Worm (Caenorhabditis elegans) whole organism, late embryonic: ENCODE measurements around the gene rab-33.

ENCODE experiments used
- C38D4.7 ChIP-seq: fragments of 200-800 bp; sonication (Bioruptor generic); optimal IDR thresholded peaks from 2 replicates; lab custom pipeline; 2018; ENCODE audit warnings: mild to moderate bottlenecking, missing genetic modification characterization, moderate library complexity, missing compliant biosample characterization
- F13H6.1 ChIP-seq: sonication (generic microtip); optimal IDR thresholded peaks from 2 replicates; lab custom pipeline; 2016; ENCODE audit warnings: missing genetic modification characterization, missing compliant biosample characterization
- K02D7.2 ChIP-seq: sonication (generic microtip); optimal IDR thresholded peaks from 2 replicates; lab custom pipeline; 2017; ENCODE audit warnings: mild to moderate bottlenecking, missing genetic modification characterization, missing compliant biosample characterization
- K09A11.1 ChIP-seq: sonication (generic microtip); optimal IDR thresholded peaks from 2 replicates; lab custom pipeline; 2017; ENCODE audit warnings: antibody characterized with exemption, mild to moderate bottlenecking, missing genetic modification characterization, missing compliant biosample characterization; ENCODE audit not compliant: insufficient read depth
- T23F11.4 ChIP-seq: fragments of 200-800 bp; sonication (Bioruptor generic); optimal IDR thresholded peaks from 2 replicates; lab custom pipeline; 2018; ENCODE audit warnings: mild to moderate bottlenecking, missing genetic modification characterization, missing compliant biosample characterization
- Y22D7AL.16 ChIP-seq: sonication (generic microtip); optimal IDR thresholded peaks from 2 replicates; lab custom pipeline; 2016; ENCODE audit warnings: missing genetic modification characterization, missing compliant biosample characterization
- ceh-14 ChIP-seq: sonication (generic microtip); optimal IDR thresholded peaks from 2 replicates; lab custom pipeline; 2016; ENCODE audit warnings: missing genotype, missing genetic modification characterization, missing compliant biosample characterization
- ceh-19 ChIP-seq: fragments of 200-800 bp; sonication (Bioruptor generic); optimal IDR thresholded peaks from 2 replicates; lab custom pipeline; 2018; ENCODE audit warnings: mild to moderate bottlenecking, missing genetic modification characterization, missing compliant biosample characterization
- ceh-22 ChIP-seq: sonication (generic microtip); optimal IDR thresholded peaks from 2 replicates; lab custom pipeline; 2017; ENCODE audit warnings: missing biosample characterization, missing genetic modification characterization
- ceh-31 ChIP-seq: sonication (generic microtip); optimal IDR thresholded peaks from 2 replicates; lab custom pipeline; 2016; ENCODE audit warnings: missing genetic modification characterization, missing compliant biosample characterization
- ceh-48 ChIP-seq: sonication (generic microtip); optimal IDR thresholded peaks from 2 replicates; lab custom pipeline; 2016; ENCODE audit warnings: missing genetic modification characterization, inconsistent platforms, missing compliant biosample characterization
- ceh-6 ChIP-seq: fragments of 200-800 bp; sonication (Bioruptor generic); optimal IDR thresholded peaks from 2 replicates; lab custom pipeline; 2018; ENCODE audit warnings: mild to moderate bottlenecking, missing genetic modification characterization, missing compliant biosample characterization
- ceh-9 ChIP-seq: sonication (generic microtip); optimal IDR thresholded peaks from 2 replicates; lab custom pipeline; 2016; ENCODE audit warnings: mild to moderate bottlenecking, missing genetic modification characterization, inconsistent platforms, missing compliant biosample characterization
- elt-2 ChIP-seq: sonication (generic microtip); optimal IDR thresholded peaks from 2 replicates; lab custom pipeline; 2016; ENCODE audit warnings: missing genetic modification reagents, missing genetic modification characterization, missing compliant biosample characterization
- elt-4 ChIP-seq: sonication (generic microtip); optimal IDR thresholded peaks from 2 replicates; lab custom pipeline; 2016; ENCODE audit warnings: missing genetic modification characterization, missing compliant biosample characterization
- fkh-10 ChIP-seq: fragments of 150-350 bp; optimal IDR thresholded peaks from 2 replicates; lab custom pipeline; 2014; ENCODE audit warnings: missing biosample characterization, missing genetic modification reagents, missing genetic modification characterization
- fkh-6 ChIP-seq: sonication (generic microtip); optimal IDR thresholded peaks from 2 replicates; lab custom pipeline; 2016; ENCODE audit warnings: missing genetic modification characterization, missing compliant biosample characterization
- hlh-13 ChIP-seq: fragments of 200-800 bp; sonication (Bioruptor generic); optimal IDR thresholded peaks from 2 replicates; lab custom pipeline; 2018; ENCODE audit warnings: mild to moderate bottlenecking, missing genetic modification characterization, missing compliant biosample characterization
- hlh-6 ChIP-seq: sonication (generic microtip); optimal IDR thresholded peaks from 2 replicates; lab custom pipeline; 2016; ENCODE audit warnings: missing genotype, missing genetic modification characterization, missing compliant biosample characterization
- hlh-8 ChIP-seq: sonication (generic microtip); optimal IDR thresholded peaks from 2 replicates; lab custom pipeline; 2016; ENCODE audit warnings: missing genotype, missing genetic modification characterization, missing compliant biosample characterization
- lim-6 ChIP-seq: sonication (generic microtip); optimal IDR thresholded peaks from 2 replicates; lab custom pipeline; 2016; ENCODE audit warnings: missing genetic modification characterization, missing compliant biosample characterization
- lin-11 ChIP-seq: fragments of 200-800 bp; sonication (Bioruptor generic); optimal IDR thresholded peaks from 2 replicates; lab custom pipeline; 2018; ENCODE audit warnings: mild to moderate bottlenecking, missing genetic modification characterization, missing compliant biosample characterization
- nfya-1 ChIP-seq: sonication (generic microtip); optimal IDR thresholded peaks from 2 replicates; lab custom pipeline; 2017; ENCODE audit warnings: missing genetic modification characterization, mild to moderate bottlenecking, missing compliant biosample characterization, antibody characterized with exemption, moderate library complexity
- nhr-11 ChIP-seq: fragments of 150-350 bp; optimal IDR thresholded peaks from 2 replicates; lab custom pipeline; 2014; ENCODE audit warnings: missing biosample characterization, missing genetic modification characterization
- nhr-232 ChIP-seq: sonication (generic microtip); optimal IDR thresholded peaks from 2 replicates; lab custom pipeline; 2016; ENCODE audit warnings: missing genetic modification characterization, missing compliant biosample characterization
- pag-3 ChIP-seq: sonication (generic microtip); optimal IDR thresholded peaks from 2 replicates; lab custom pipeline; 2016; ENCODE audit warnings: missing compliant biosample characterization, missing genetic modification characterization, borderline replicate concordance
- pax-1 ChIP-seq: fragments of 150-350 bp; optimal IDR thresholded peaks from 2 replicates; lab custom pipeline; 2014; ENCODE audit warnings: missing biosample characterization, missing genetic modification characterization
- pha-2 ChIP-seq: sonication (generic microtip); optimal IDR thresholded peaks from 2 replicates; lab custom pipeline; 2017; ENCODE audit warnings: mild to moderate bottlenecking, missing genetic modification characterization, missing compliant biosample characterization
- ref-2 ChIP-seq: sonication (generic microtip); optimal IDR thresholded peaks from 2 replicates; lab custom pipeline; 2016; ENCODE audit warnings: missing genetic modification characterization, missing compliant biosample characterization
- rnt-1 ChIP-seq: sonication (generic microtip); optimal IDR thresholded peaks from 2 replicates; lab custom pipeline; 2016; ENCODE audit warnings: missing genetic modification characterization, missing compliant biosample characterization
- sdc-2 ChIP-seq: sonication (generic microtip); optimal IDR thresholded peaks from 2 replicates; lab custom pipeline; 2016; ENCODE audit warnings: missing genotype, missing genetic modification characterization, missing compliant biosample characterization
- sox-2 ChIP-seq: fragments of 200-800 bp; sonication (Bioruptor generic); IDR thresholded peaks from 2 replicates; pipeline ENCODE4 v1.3.6; 2022; ENCODE audit warnings: missing genetic modification reagents, missing genetic modification characterization, missing compliant biosample characterization
- ttx-3 ChIP-seq: sonication (generic microtip); optimal IDR thresholded peaks from 2 replicates; lab custom pipeline; 2016; ENCODE audit warnings: missing genetic modification reagents, missing genetic modification characterization, missing compliant biosample characterization
- unc-42 ChIP-seq: sonication (generic microtip); optimal IDR thresholded peaks from 2 replicates; lab custom pipeline; 2016; ENCODE audit warnings: missing genotype, missing genetic modification characterization, missing compliant biosample characterization
- unc-55 ChIP-seq: sonication (generic microtip); optimal IDR thresholded peaks from 2 replicates; lab custom pipeline; 2017; ENCODE audit warnings: missing biosample characterization, missing genetic modification reagents, missing genetic modification characterization
- ztf-16 ChIP-seq: sonication (generic microtip); optimal IDR thresholded peaks from 2 replicates; lab custom pipeline; 2017; ENCODE audit warnings: missing genetic modification characterization, missing compliant biosample characterization

rab-33 gene

DNA sequence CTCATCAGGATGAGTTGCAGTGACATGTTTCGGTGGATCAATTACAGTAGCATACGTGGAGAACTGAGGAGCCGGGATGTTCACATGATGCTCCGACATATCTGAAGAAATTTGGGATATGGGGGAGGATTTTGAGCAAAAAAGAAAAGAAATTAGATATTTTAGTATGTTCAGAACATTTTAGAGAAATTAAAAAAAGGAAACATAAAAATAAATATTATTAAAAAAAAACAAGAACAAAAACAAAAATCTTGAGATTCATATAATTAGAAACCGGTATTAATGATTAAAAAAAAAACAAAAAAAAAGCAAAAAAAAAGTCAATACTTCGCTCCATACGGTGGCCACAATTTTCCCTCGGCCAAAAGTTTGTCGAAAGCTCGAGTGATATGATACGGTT lies at the start of gene rab-33:
TSS of gene rab-33 (minus strand) at position 101 of the 400 bp plus-strand sequence.
- TF ChIP-seq ref-2 (no peak), ceh-31 (tag; lab: Kevin White, UChicago) (no peak)

DNA sequence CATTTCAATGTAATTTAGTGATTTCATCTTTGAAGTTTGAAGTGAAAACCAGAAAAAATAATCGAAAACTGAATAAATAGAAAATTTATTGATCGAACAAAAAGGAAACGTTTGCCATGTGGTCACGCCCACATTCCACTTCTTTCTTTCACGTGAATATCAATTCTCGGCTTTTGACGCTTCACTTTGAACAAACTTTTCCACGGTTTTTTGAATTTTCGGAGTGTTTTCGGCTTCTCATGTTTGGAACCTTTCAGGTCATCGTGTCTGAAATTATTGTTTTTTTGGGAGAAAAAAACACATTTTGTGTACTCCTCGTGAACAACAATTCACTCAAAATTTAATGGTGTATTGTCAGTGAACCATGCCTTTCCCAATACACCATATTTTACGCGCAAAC lies 49.3 kb upstream of the rab-33 start, which contains the start of gene T21C12.8:
TSS of gene T21C12.8 (minus strand) at position 101 of the 400 bp plus-strand sequence.
- TF ChIP-seq elt-4 (tag; lab: Kevin White, UChicago) (no peak), T23F11.4 (GFP tag; lab: Kevin White, UChicago) (no peak), sox-2 (GFP tag; lab: Robert Waterston, UW) (no peak), ceh-22 (no peak), ttx-3 (tag; lab: Kevin White, UChicago) (no peak), Y22D7AL.16 (no peak), ceh-9 (tag; lab: Kevin White, UChicago) (no peak), nhr-232 (no peak), sdc-2 (no peak), fkh-6 (tag; lab: Kevin White, UChicago) (no peak), ceh-14 (tag; lab: Kevin White, UChicago) (no peak), K09A11.1 (tag; lab: Kevin White, UChicago) (no peak), F13H6.1 (tag; lab: Kevin White, UChicago) (no peak), K02D7.2 (no peak), nfya-1 (tag; lab: Kevin White, UChicago) (no peak), hlh-8 (no peak), C38D4.7 (GFP tag; lab: Kevin White, UChicago) (no peak), ceh-19 (GFP tag; lab: Kevin White, UChicago) (no peak), fkh-10 (no peak)

ce11 chrIII:10538757-10539213 lies 35.1 kb upstream of the rab-33 start, which contains the start of gene nlp-68:
TSS of gene nlp-68 (minus strand) at chrIII:10539163.
- TF ChIP-seq pax-1 (tag; lab: Kevin White, UChicago) (no peak), ceh-48 (no peak), unc-42 (tag; lab: Kevin White, UChicago) (no peak), pag-3 (tag; lab: Kevin White, UChicago) (no peak), nhr-232 (no peak), elt-2 (tag; lab: Kevin White, UChicago) (no peak), ceh-6 (GFP tag; lab: Kevin White, UChicago) (no peak), ztf-16 (tag; lab: Kevin White, UChicago) (no peak), lim-6 (no peak), pha-2 (tag; lab: Kevin White, UChicago) (no peak), rnt-1 (tag; lab: Kevin White, UChicago) (no peak), unc-55 (GFP tag; lab: Kevin White, UChicago) (no peak), nhr-11 (tag; lab: Kevin White, UChicago) (no peak), hlh-13 (no peak), Y22D7AL.16 (no peak), hlh-8 (no peak), nfya-1 (tag; lab: Kevin White, UChicago) (no peak), hlh-6 (tag; lab: Kevin White, UChicago) (no peak)

ce11 chrIII:10537558-10537957 lies 33.9 kb upstream of the rab-33 start:
- TF ChIP-seq ceh-19 (GFP tag; lab: Kevin White, UChicago), result no peak
- no peak for TF ChIP-seq C38D4.7 (GFP tag; lab: Kevin White, UChicago)
- no peak for TF ChIP-seq ceh-14 (tag; lab: Kevin White, UChicago)
- TF ChIP-seq, all 69 proteins: peak for 0

- TF ChIP-seq lin-11 (tag; lab: Kevin White, UChicago) (no peak), pag-3 (tag; lab: Kevin White, UChicago) (no peak)
Observed at ce11 chrIII:10537003-10537402, 33.4 kb upstream of the rab-33 start.
